Worm (Caenorhabditis elegans): ENCODE results near the gene slc-9B.2.

DNA sequence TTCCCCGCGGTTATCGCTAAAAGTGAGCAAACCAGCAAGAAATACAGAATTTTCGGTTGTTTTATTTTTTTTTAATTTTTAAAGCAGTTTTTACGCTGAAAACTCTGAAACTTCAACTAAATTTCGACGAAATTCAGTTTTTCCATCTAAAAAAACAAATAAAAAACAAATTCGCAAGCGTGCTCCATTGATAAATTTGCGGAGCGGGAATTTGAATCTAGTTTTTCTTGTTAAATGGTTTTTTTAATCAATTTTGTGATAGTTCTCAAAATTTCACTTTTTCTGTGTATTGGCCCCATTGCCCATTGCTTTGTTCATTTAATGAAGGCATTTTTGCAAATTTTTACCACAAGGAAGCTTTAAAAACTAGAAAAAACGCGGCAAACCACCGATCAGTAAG lies 18.0 kb downstream of the slc-9B.2 start:
- no peak for TF ChIP-seq madf-10 (tag; optimal IDR thresholded peaks at IDR 0.05)
- TF ChIP-seq akir-1 (GFP tag; optimal IDR thresholded peaks at IDR 0.05) = no peak
- TF ChIP-seq sptf-2 (GFP tag; optimal IDR thresholded peaks at IDR 0.05) = no peak
- TF ChIP-seq Y67H2A.10 (GFP tag; conservative IDR thresholded peaks at IDR 0.05) = no peak
- TF ChIP-seq snpc-4 (GFP tag; optimal IDR thresholded peaks at IDR 0.05) = no peak
- TF ChIP-seq snpc-4 (tag; optimal IDR thresholded peaks at IDR 0.05) = no peak
- no peak for TF ChIP-seq ceh-79 (tag; optimal IDR thresholded peaks at IDR 0.05)
- TF ChIP-seq Y95B8A.8 (GFP tag; IDR thresholded peaks at IDR 0.05) = no peak
- peak; percentile 84 for TF ChIP-seq efl-1 (GFP tag; optimal IDR thresholded peaks at IDR 0.05)
- TF ChIP-seq snpc-1.1 (tag; optimal IDR thresholded peaks at IDR 0.05; ENCODE audit: insufficient read depth) = no peak

Measured in whole organism, young adult.